Worm (Caenorhabditis elegans) whole organism, early embryonic: Measurements from ENCODE around the gene acs-3.

ENCODE experiments used
- ama-1 ChIP-seq: fragments of 150-350 bp; optimal IDR thresholded peaks from 2 replicates; lab custom pipeline; 2014
- flt-1 ChIP-seq: fragments of 200-800 bp; sonication (Bioruptor generic); IDR thresholded peaks from 2 replicates; pipeline ENCODE4 v1.3.6; 2022; ENCODE audit warnings: missing genetic modification characterization, missing compliant biosample characterization
- hnd-1 ChIP-seq: sonication (generic microtip); optimal IDR thresholded peaks from 2 replicates; lab custom pipeline; 2016; ENCODE audit warnings: missing genetic modification characterization, missing compliant biosample characterization
- pes-1 ChIP-seq: fragments of 200-800 bp; sonication (Bioruptor generic); IDR thresholded peaks from 2 replicates; pipeline ENCODE4 v1.3.6; 2022; ENCODE audit warnings: missing genetic modification reagents, missing genetic modification characterization, missing compliant biosample characterization

DNA sequence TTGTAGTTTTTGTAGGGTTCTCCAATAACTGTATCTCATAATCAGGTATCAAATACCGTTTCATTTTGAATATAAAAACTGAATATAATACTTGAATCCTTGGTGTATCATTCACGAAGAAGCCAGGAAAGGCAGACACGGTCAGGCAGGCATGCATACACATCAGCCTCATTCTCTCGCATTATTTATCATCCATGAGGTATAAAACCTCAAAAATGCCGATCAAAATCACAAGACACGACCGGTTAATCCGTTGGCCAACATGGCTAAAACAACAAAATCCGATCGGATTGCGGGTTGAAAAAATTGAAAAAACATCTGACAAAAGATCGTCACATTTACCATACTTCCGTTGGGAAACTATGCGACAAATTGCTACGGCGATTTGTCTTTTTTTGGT is 53.0 kb downstream of the acs-3 start, which contains the start of gene F59A7.5:
- TF ChIP-seq pes-1 (no peak), hnd-1 (no peak), flt-1 (GFP tag; lab: Robert Waterston, UW) (no peak), ama-1 (no peak)
